Fruit fly (Drosophila melanogaster) whole organism, embryonic: ENCODE results near the gene CG17107.

Source experiments
- Bdp1 ChIP-seq: fragments of 200-800 bp; sonication (Bioruptor generic); optimal IDR thresholded peaks from 3 replicates; lab custom pipeline; 2016; ENCODE audit warnings: missing biosample characterization, missing genetic modification characterization
- CG10462 ChIP-seq: fragments of 200-800 bp; sonication (Bioruptor generic); optimal IDR thresholded peaks from 2 replicates; lab custom pipeline; 2016; ENCODE audit warnings: missing biosample characterization, missing genetic modification characterization
- CG18599 ChIP-seq: fragments of 200-800 bp; sonication (Bioruptor generic); optimal IDR thresholded peaks from 3 replicates; lab custom pipeline; 2017; ENCODE audit warnings: missing biosample characterization, missing genetic modification characterization, mild to moderate bottlenecking, moderate library complexity, missing genetic modification reagents
- CG2199 ChIP-seq: fragments of 200-800 bp; sonication (Bioruptor generic); IDR thresholded peaks from 3 replicates; pipeline ENCODE4 v1.3.6; 2022; ENCODE audit warnings: missing biosample characterization, missing genetic modification characterization
- CG7357 ChIP-seq: fragments of 200-800 bp; sonication (Bioruptor generic); IDR thresholded peaks from 3 replicates; pipeline ENCODE4 v1.3.6; 2022; ENCODE audit warnings: missing biosample characterization, missing genetic modification characterization
- CG7556 ChIP-seq: fragments of 200-800 bp; sonication (Bioruptor generic); optimal IDR thresholded peaks from 2 replicates; lab custom pipeline; 2017; ENCODE audit warnings: missing biosample characterization, mild to moderate bottlenecking, missing genetic modification characterization
- grau ChIP-seq: fragments of 200-800 bp; optimal IDR thresholded peaks from 3 replicates; lab custom pipeline; 2019; ENCODE audit warnings: missing biosample characterization, mild to moderate bottlenecking, missing genetic modification characterization, moderate library complexity
- pita ChIP-seq: fragments of 200-800 bp; sonication (Bioruptor generic); optimal IDR thresholded peaks from 2 replicates; lab custom pipeline; 2017; ENCODE audit warnings: missing biosample characterization, mild to moderate bottlenecking, missing genetic modification characterization

DNA sequence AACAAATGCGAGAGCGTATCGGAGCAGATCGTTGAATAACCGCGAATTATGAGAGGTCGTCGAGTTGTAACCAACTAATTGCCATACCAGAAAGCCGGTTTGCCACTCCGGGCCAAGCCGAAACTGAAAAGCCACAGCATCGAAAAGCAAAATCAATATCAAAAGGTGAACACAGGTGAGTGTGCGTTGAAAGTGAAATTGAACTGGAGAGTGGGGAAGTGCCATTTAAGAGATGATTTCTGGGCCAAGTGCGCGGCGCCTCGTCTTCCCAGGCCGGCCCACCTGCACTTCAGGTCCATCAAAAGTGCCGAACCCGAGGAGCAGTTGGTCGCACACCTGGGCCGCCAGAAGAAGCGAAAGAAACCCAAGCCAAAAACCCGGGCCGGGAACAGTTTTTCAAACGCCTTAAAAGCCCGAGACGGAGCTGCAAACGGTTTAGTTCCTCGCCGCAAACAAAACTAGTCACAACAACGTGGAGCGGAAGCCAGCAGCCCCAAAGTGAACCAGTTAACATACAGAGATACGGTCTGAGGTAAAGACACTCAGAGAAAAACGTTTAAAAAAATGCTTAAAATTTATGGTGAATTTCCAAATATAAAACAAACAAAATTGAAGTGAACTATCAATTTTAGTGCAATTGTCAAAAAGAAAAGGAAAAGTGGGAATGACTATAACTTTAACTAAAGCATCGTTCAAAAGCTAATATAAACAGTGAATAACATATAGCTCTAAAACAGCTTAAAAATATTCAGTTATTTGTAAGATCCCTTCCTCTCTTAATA, 4.6 kb upstream of the CG17107 start, which contains the start of gene CG17104:
- TF ChIP-seq Bdp1 (GFP tag; lab: Kevin White, UChicago) (no peak), pita (no peak), CG2199 (GFP tag; lab: Robert Waterston, UW) (no peak), CG7556 (GFP tag; lab: Kevin White, UChicago) (peak; percentile 32), CG18599 (GFP tag; lab: Kevin White, UChicago) (peak; percentile 28), CG7357 (no peak), CG10462 (no peak), grau (tag; lab: Kevin White, UChicago) (peak; percentile 56)
